Worm (Caenorhabditis elegans) whole organism, L2 larva: ENCODE results near the gene sru-21.
A peak's percentile ranks its signal among the peaks of the same experiment; 100 is the strongest.

ENCODE experiments used
- ama-1 ChIP-seq: fragments of 150-350 bp; optimal IDR thresholded peaks from 2 replicates; lab custom pipeline; 2018; ENCODE audit warnings: inconsistent platforms
- ceh-16 ChIP-seq: fragments of 150-350 bp; optimal IDR thresholded peaks from 2 replicates; lab custom pipeline; 2014; ENCODE audit warnings: missing biosample characterization, missing genetic modification characterization
- egl-27 ChIP-seq: sonication (generic microtip); optimal IDR thresholded peaks from 3 replicates; lab custom pipeline; 2017; ENCODE audit warnings: missing biosample characterization, missing genetic modification reagents, missing genetic modification characterization
- elt-1 ChIP-seq: fragments of 150-350 bp; optimal IDR thresholded peaks from 2 replicates; lab custom pipeline; 2014; ENCODE audit warnings: missing biosample characterization, missing genetic modification characterization
- elt-3 ChIP-seq: sonication (generic microtip); optimal IDR thresholded peaks from 2 replicates; lab custom pipeline; 2017; ENCODE audit warnings: missing biosample characterization, missing genetic modification characterization
- fos-1 ChIP-seq: fragments of 150-350 bp; optimal IDR thresholded peaks from 2 replicates; lab custom pipeline; 2014; ENCODE audit warnings: missing biosample characterization, missing genetic modification characterization
- lin-11 ChIP-seq: fragments of 150-350 bp; sonication (generic microtip); optimal IDR thresholded peaks from 2 replicates; lab custom pipeline; 2014; ENCODE audit warnings: missing biosample characterization, missing genetic modification characterization, inconsistent platforms, mixed read lengths
- lin-39 ChIP-seq: fragments of 150-350 bp; optimal IDR thresholded peaks from 2 replicates; lab custom pipeline; 2014; ENCODE audit warnings: missing biosample characterization, missing genetic modification reagents, missing genetic modification characterization
- nhr-21 ChIP-seq: fragments of 150-350 bp; optimal IDR thresholded peaks from 2 replicates; lab custom pipeline; 2014; ENCODE audit warnings: missing biosample characterization, missing genetic modification characterization
- sem-4 ChIP-seq: fragments of 150-350 bp; optimal IDR thresholded peaks from 2 replicates; lab custom pipeline; 2014; ENCODE audit warnings: missing biosample characterization, missing genetic modification reagents, missing genetic modification characterization
- skn-1 ChIP-seq: sonication (generic microtip); optimal IDR thresholded peaks from 2 replicates; lab custom pipeline; 2017; ENCODE audit warnings: missing biosample characterization, missing genetic modification characterization
- snpc-4 ChIP-seq: fragments of 150-350 bp; optimal IDR thresholded peaks from 2 replicates; lab custom pipeline; 2014; ENCODE audit warnings: missing biosample characterization, missing genetic modification characterization
- unc-55 ChIP-seq: fragments of 150-350 bp; sonication (generic microtip); optimal IDR thresholded peaks from 3 replicates; lab custom pipeline; 2014; ENCODE audit warnings: missing biosample characterization, missing genetic modification reagents, missing genetic modification characterization

DNA sequence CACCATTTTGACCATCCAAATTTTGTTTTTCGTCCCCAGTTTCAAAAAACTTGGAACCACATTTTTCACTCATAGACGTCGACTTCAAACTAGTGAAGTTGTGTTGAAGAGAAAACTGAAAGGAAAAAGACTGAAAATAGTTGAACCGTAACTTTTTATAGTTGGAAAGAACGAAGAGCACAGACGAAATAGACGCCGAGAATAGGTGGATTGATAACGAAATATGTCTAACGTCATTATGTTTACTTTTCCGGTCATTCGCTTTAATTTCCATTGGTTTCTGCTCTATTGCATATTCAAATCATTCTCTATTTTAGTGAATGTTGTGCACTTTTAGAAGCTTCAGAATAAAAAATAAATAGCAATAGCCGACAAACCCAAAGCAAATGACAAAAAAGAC lies 16.8 kb upstream of the sru-21 start, which contains the start of gene C08F11.13:
- TF ChIP-seq skn-1 (tag; lab: Kevin White, UChicago) (no peak), lin-39 (tag; lab: Kevin White, UChicago) (no peak), fos-1 (tag; lab: Kevin White, UChicago) (peak; percentile 43), snpc-4 (tag; lab: Kevin White, UChicago) (no peak), elt-3 (tag; lab: Kevin White, UChicago) (no peak), elt-1 (tag; lab: Kevin White, UChicago) (no peak), sem-4 (tag; lab: Kevin White, UChicago) (no peak), unc-55 (GFP tag; lab: Kevin White, UChicago) (no peak), ceh-16 (no peak), lin-11 (no peak), egl-27 (no peak), nhr-21 (tag; lab: Kevin White, UChicago) (no peak), ama-1 (lab: Kevin White, UChicago) (no peak)
